Fruit fly (Drosophila melanogaster) whole organism, adult: Measurements from ENCODE around the gene CG6678.

ENCODE experiments used
- CG11617 ChIP-seq: fragments of 200-800 bp; sonication (Bioruptor generic); optimal IDR thresholded peaks from 2 replicates; lab custom pipeline; 2017; ENCODE audit warnings: mild to moderate bottlenecking, missing biosample characterization, missing genetic modification reagents, missing genetic modification characterization
- CG12768 ChIP-seq: fragments of 200-800 bp; sonication (Bioruptor generic); optimal IDR thresholded peaks from 2 replicates; lab custom pipeline; 2017; ENCODE audit warnings: missing biosample characterization, missing genetic modification characterization, mild to moderate bottlenecking, moderate library complexity, missing genetic modification reagents
- CG14711 ChIP-seq: fragments of 200-800 bp; sonication (Bioruptor generic); optimal IDR thresholded peaks from 2 replicates; lab custom pipeline; 2018; ENCODE audit warnings: missing biosample characterization, mild to moderate bottlenecking, missing genetic modification characterization, moderate library complexity
- CG1620 ChIP-seq: fragments of 200-800 bp; sonication (Bioruptor generic); optimal IDR thresholded peaks from 2 replicates; lab custom pipeline; 2016; ENCODE audit warnings: missing biosample characterization, missing genetic modification characterization
- CG33017 ChIP-seq: fragments of 200-800 bp; sonication (Bioruptor generic); optimal IDR thresholded peaks from 2 replicates; lab custom pipeline; 2018; ENCODE audit warnings: missing biosample characterization, mild to moderate bottlenecking, missing genetic modification characterization, moderate library complexity
- CG5204 ChIP-seq: fragments of 200-800 bp; sonication (Bioruptor generic); optimal IDR thresholded peaks from 2 replicates; lab custom pipeline; 2016; ENCODE audit warnings: missing biosample characterization, missing genetic modification characterization
- CG7045 ChIP-seq: fragments of 200-800 bp; sonication (Bioruptor generic); optimal IDR thresholded peaks from 2 replicates; lab custom pipeline; 2017; ENCODE audit warnings: missing biosample characterization, mild to moderate bottlenecking, missing genetic modification characterization
- CG7101 ChIP-seq: fragments of 200-800 bp; sonication (Bioruptor generic); optimal IDR thresholded peaks from 2 replicates; lab custom pipeline; 2018; ENCODE audit warnings: missing biosample characterization, mild to moderate bottlenecking, missing genetic modification characterization, moderate library complexity
- Clk ChIP-seq: fragments of 200-800 bp; sonication (Bioruptor generic); optimal IDR thresholded peaks from 2 replicates; lab custom pipeline; 2017; ENCODE audit warnings: missing biosample characterization, missing genetic modification characterization
- Crg-1 ChIP-seq: fragments of 200-800 bp; sonication (Bioruptor generic); optimal IDR thresholded peaks from 2 replicates; lab custom pipeline; 2016; ENCODE audit warnings: missing biosample characterization, missing genetic modification characterization
- Hr96 ChIP-seq: fragments of 200-800 bp; sonication (Bioruptor generic); optimal IDR thresholded peaks from 2 replicates; lab custom pipeline; 2016; ENCODE audit warnings: missing biosample characterization, missing genetic modification characterization
- Mnt ChIP-seq: fragments of 200-800 bp; sonication (Bioruptor generic); optimal IDR thresholded peaks from 2 replicates; lab custom pipeline; 2016; ENCODE audit warnings: missing biosample characterization, mild to moderate bottlenecking, missing genetic modification characterization
- bab1 ChIP-seq: fragments of 200-800 bp; sonication (Bioruptor generic); optimal IDR thresholded peaks from 3 replicates; lab custom pipeline; 2019; ENCODE audit warnings: missing biosample characterization, mild to moderate bottlenecking, missing genetic modification characterization, moderate library complexity
- cic ChIP-seq: fragments of 200-800 bp; sonication (Bioruptor generic); optimal IDR thresholded peaks from 2 replicates; lab custom pipeline; 2017; ENCODE audit warnings: missing biosample characterization, mild to moderate bottlenecking, missing genetic modification characterization, moderate library complexity
- cnc ChIP-seq, 2 experiments: fragments of >200 bp; optimal IDR thresholded peaks; 2 replicates each; lab custom pipeline; 2017
- kay ChIP-seq: fragments of 200-800 bp; sonication (Bioruptor generic); peaks from one replicate; lab custom pipeline; 2016; ENCODE audit warnings: missing biosample characterization, missing genetic modification characterization, borderline replicate concordance
- ovo ChIP-seq: fragments of 200-800 bp; sonication (Bioruptor generic); optimal IDR thresholded peaks from 2 replicates; lab custom pipeline; 2016; ENCODE audit warnings: missing biosample characterization, missing genetic modification characterization
- pad ChIP-seq: fragments of 200-800 bp; sonication (Bioruptor generic); optimal IDR thresholded peaks from 3 replicates; lab custom pipeline; 2017; ENCODE audit warnings: missing biosample characterization, missing genetic modification characterization, mild to moderate bottlenecking, moderate library complexity, missing genetic modification reagents
- tj ChIP-seq: fragments of 200-800 bp; sonication (Bioruptor generic); optimal IDR thresholded peaks from 3 replicates; lab custom pipeline; 2017; ENCODE audit warnings: missing biosample characterization, mild to moderate bottlenecking, missing genetic modification characterization, moderate library complexity
- toe ChIP-seq: fragments of 200-800 bp; sonication (Bioruptor generic); optimal IDR thresholded peaks from 2 replicates; lab custom pipeline; 2016; ENCODE audit warnings: missing biosample characterization, missing genetic modification characterization

Gene CG6678

DNA sequence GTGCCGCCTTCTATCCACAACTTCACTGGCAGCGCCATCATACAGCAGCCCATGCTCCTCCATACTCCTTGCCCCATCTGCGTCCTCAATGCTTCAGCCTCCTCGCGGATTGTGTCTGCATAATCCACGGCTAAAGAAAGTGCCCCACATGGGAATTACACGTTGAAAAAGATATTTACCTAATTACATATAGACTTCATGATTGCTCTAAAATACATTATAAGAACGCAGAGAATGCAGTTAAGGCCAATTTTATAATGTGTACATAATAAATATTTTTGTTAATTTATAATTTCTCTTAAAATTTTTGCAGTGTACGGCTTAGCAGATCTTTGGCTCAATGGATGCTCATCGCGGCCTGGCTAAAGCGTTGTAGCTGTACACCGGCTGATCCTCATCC is 18.8 kb downstream of the CG6678 start:
- TF ChIP-seq CG14711 (tag; lab: Kevin White, UChicago) (no peak), Crg-1 (GFP tag; lab: Kevin White, UChicago) (no peak), CG7101 (tag; lab: Kevin White, UChicago) (no peak), ovo (GFP tag; lab: Kevin White, UChicago) (no peak), CG12768 (GFP tag; lab: Kevin White, UChicago) (no peak), CG1620 (GFP tag; lab: Kevin White, UChicago) (no peak), Mnt (GFP tag; lab: Kevin White, UChicago) (no peak)

DNA sequence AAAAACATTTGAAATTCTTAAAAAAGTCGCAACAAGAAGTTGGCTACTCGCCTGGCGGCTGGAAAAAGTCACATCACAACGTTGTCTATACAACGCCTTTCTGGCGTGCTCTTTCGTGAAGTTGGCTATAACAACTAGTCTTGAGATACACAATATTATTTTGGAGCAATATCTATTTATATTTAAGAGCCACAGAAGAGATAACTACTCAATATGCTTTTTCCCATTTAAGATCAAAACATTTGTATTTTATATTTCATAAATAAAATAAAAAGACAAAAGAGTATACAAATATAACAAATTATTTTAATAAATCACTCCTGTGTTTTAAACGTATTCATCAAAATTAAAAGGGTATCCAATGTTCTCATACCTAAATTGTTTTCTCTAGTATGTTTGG is 20.0 kb downstream of the CG6678 start:
- TF ChIP-seq cnc (optimal IDR thresholded peaks at IDR 0.05; lab: Kevin White, UChicago): no peak
- TF ChIP-seq bab1 (GFP tag; lab: Kevin White, UChicago): no peak
- no peak for TF ChIP-seq CG11617 (GFP tag; lab: Kevin White, UChicago)
- no peak for TF ChIP-seq pad (GFP tag; lab: Kevin White, UChicago)
- TF ChIP-seq CG14711 (tag; lab: Kevin White, UChicago): no peak
- TF ChIP-seq CG12768 (GFP tag; lab: Kevin White, UChicago): no peak
- TF ChIP-seq toe: no peak
- no peak for TF ChIP-seq ovo (GFP tag; lab: Kevin White, UChicago)
- no peak for TF ChIP-seq CG5204 (GFP tag; lab: Kevin White, UChicago)
- TF ChIP-seq CG33017 (tag; lab: Kevin White, UChicago): no peak
- no peak for TF ChIP-seq Mnt (GFP tag; lab: Kevin White, UChicago)
- TF ChIP-seq Hr96 (GFP tag; lab: Kevin White, UChicago): no peak
- TF ChIP-seq CG1620 (GFP tag; lab: Kevin White, UChicago): no peak
- no peak for TF ChIP-seq tj (GFP tag; lab: Kevin White, UChicago)
- TF ChIP-seq Clk (GFP tag; lab: Kevin White, UChicago): no peak
- TF ChIP-seq CG7101 (tag; lab: Kevin White, UChicago): no peak

dm6 chr3R:21911516-21911915 is 24.7 kb downstream of the CG6678 start, which contains the start of gene Qsox3:
Gene Qsox3 (plus strand): TSS chr3R:21911816.
- no peak for TF ChIP-seq cic (GFP tag; lab: Kevin White, UChicago)
- TF ChIP-seq CG11617 (GFP tag; lab: Kevin White, UChicago): no peak
- no peak for TF ChIP-seq CG1620 (GFP tag; lab: Kevin White, UChicago)
- no peak for TF ChIP-seq bab1 (GFP tag; lab: Kevin White, UChicago)
- no peak for TF ChIP-seq Mnt (GFP tag; lab: Kevin White, UChicago)
- TF ChIP-seq CG33017 (tag; lab: Kevin White, UChicago): no peak

dm6 chr3R:21913447-21913846 is 26.6 kb downstream of the CG6678 start, which contains the start of gene Qsox2:
Gene Qsox2 (plus strand): TSS chr3R:21913747.
- no peak for TF ChIP-seq Hr96 (GFP tag; lab: Kevin White, UChicago)
- no peak for TF ChIP-seq tj (GFP tag; lab: Kevin White, UChicago)
- no peak for TF ChIP-seq CG5204 (GFP tag; lab: Kevin White, UChicago)
- no peak for TF ChIP-seq toe
- TF ChIP-seq CG33017 (tag; lab: Kevin White, UChicago): no peak
- TF ChIP-seq Crg-1 (GFP tag; lab: Kevin White, UChicago): no peak
- no peak for TF ChIP-seq ovo (GFP tag; lab: Kevin White, UChicago)
- TF ChIP-seq CG7101 (tag; lab: Kevin White, UChicago): no peak
- no peak for TF ChIP-seq CG11617 (GFP tag; lab: Kevin White, UChicago)
- no peak for TF ChIP-seq cic (GFP tag; lab: Kevin White, UChicago)
- TF ChIP-seq kay (GFP tag; lab: Kevin White, UChicago): no peak
- TF ChIP-seq Mnt (GFP tag; lab: Kevin White, UChicago): no peak
- TF ChIP-seq pad (GFP tag; lab: Kevin White, UChicago): no peak
- no peak for TF ChIP-seq CG12768 (GFP tag; lab: Kevin White, UChicago)
- no peak for TF ChIP-seq bab1 (GFP tag; lab: Kevin White, UChicago)
- no peak for TF ChIP-seq CG1620 (GFP tag; lab: Kevin White, UChicago)
- no peak for TF ChIP-seq cnc (optimal IDR thresholded peaks at IDR 0.05; lab: Kevin White, UChicago)

DNA sequence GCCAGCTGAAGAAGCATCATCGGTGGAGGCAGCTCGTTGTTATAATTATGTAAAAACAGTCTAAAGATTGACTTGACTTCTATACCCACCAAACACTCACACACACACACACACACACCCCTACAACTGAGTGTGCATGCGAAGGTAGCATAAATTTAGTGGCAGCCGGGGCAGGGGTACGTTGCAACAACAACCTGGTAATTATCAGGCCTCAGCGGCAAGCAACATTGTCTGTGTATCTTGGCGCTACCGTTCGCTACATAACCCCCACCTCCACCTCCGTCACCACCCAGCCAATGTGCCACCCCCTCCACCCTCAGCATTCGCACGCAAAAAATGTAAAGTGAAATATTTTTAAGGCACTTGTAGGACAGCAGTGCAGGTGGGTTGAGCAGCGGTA is 30.2 kb downstream of the CG6678 start:
- TF ChIP-seq Clk (GFP tag; lab: Kevin White, UChicago): no peak
- no peak for TF ChIP-seq bab1 (GFP tag; lab: Kevin White, UChicago)
- no peak for TF ChIP-seq CG12768 (GFP tag; lab: Kevin White, UChicago)
- no peak for TF ChIP-seq tj (GFP tag; lab: Kevin White, UChicago)
- TF ChIP-seq Hr96 (GFP tag; lab: Kevin White, UChicago): no peak
- TF ChIP-seq CG7101 (tag; lab: Kevin White, UChicago): no peak
- no peak for TF ChIP-seq Crg-1 (GFP tag; lab: Kevin White, UChicago)
- no peak for TF ChIP-seq kay (GFP tag; lab: Kevin White, UChicago)

- TF ChIP-seq CG5204 (GFP tag; lab: Kevin White, UChicago): no peak
- TF ChIP-seq cic (GFP tag; lab: Kevin White, UChicago): no peak
- no peak for TF ChIP-seq toe
- TF ChIP-seq cnc (optimal IDR thresholded peaks at IDR 0.05; lab: Kevin White, UChicago): no peak
- no peak for TF ChIP-seq pad (GFP tag; lab: Kevin White, UChicago)
- TF ChIP-seq CG7045 (GFP tag; lab: Kevin White, UChicago): no peak
Measured at dm6 chr3R:21920495-21920894, 33.7 kb downstream of the CG6678 start.
